Fruit fly (Drosophila melanogaster) whole organism, adult: Measurements from ENCODE around the gene CG3345.
A peak's percentile ranks its signal among the peaks of the same experiment; 100 is the strongest.

Experiments
- CG11617 ChIP-seq: fragments of 200-800 bp; sonication (Bioruptor generic); optimal IDR thresholded peaks from 2 replicates; lab custom pipeline; 2017; ENCODE audit warnings: mild to moderate bottlenecking, missing biosample characterization, missing genetic modification reagents, missing genetic modification characterization
- CG12768 ChIP-seq: fragments of 200-800 bp; sonication (Bioruptor generic); optimal IDR thresholded peaks from 2 replicates; lab custom pipeline; 2017; ENCODE audit warnings: missing biosample characterization, missing genetic modification characterization, mild to moderate bottlenecking, moderate library complexity, missing genetic modification reagents
- CG14711 ChIP-seq: fragments of 200-800 bp; sonication (Bioruptor generic); optimal IDR thresholded peaks from 2 replicates; lab custom pipeline; 2018; ENCODE audit warnings: missing biosample characterization, mild to moderate bottlenecking, missing genetic modification characterization, moderate library complexity
- CG1620 ChIP-seq: fragments of 200-800 bp; sonication (Bioruptor generic); optimal IDR thresholded peaks from 2 replicates; lab custom pipeline; 2016; ENCODE audit warnings: missing biosample characterization, missing genetic modification characterization
- CG33017 ChIP-seq: fragments of 200-800 bp; sonication (Bioruptor generic); optimal IDR thresholded peaks from 2 replicates; lab custom pipeline; 2018; ENCODE audit warnings: missing biosample characterization, mild to moderate bottlenecking, missing genetic modification characterization, moderate library complexity
- CG5204 ChIP-seq: fragments of 200-800 bp; sonication (Bioruptor generic); optimal IDR thresholded peaks from 2 replicates; lab custom pipeline; 2016; ENCODE audit warnings: missing biosample characterization, missing genetic modification characterization
- CG7045 ChIP-seq: fragments of 200-800 bp; sonication (Bioruptor generic); optimal IDR thresholded peaks from 2 replicates; lab custom pipeline; 2017; ENCODE audit warnings: missing biosample characterization, mild to moderate bottlenecking, missing genetic modification characterization
- CG7101 ChIP-seq: fragments of 200-800 bp; sonication (Bioruptor generic); optimal IDR thresholded peaks from 2 replicates; lab custom pipeline; 2018; ENCODE audit warnings: missing biosample characterization, mild to moderate bottlenecking, missing genetic modification characterization, moderate library complexity
- Clk ChIP-seq: fragments of 200-800 bp; sonication (Bioruptor generic); optimal IDR thresholded peaks from 2 replicates; lab custom pipeline; 2017; ENCODE audit warnings: missing biosample characterization, missing genetic modification characterization
- Crg-1 ChIP-seq: fragments of 200-800 bp; sonication (Bioruptor generic); optimal IDR thresholded peaks from 2 replicates; lab custom pipeline; 2016; ENCODE audit warnings: missing biosample characterization, missing genetic modification characterization
- Hr96 ChIP-seq: fragments of 200-800 bp; sonication (Bioruptor generic); optimal IDR thresholded peaks from 2 replicates; lab custom pipeline; 2016; ENCODE audit warnings: missing biosample characterization, missing genetic modification characterization
- Mnt ChIP-seq: fragments of 200-800 bp; sonication (Bioruptor generic); optimal IDR thresholded peaks from 2 replicates; lab custom pipeline; 2016; ENCODE audit warnings: missing biosample characterization, mild to moderate bottlenecking, missing genetic modification characterization
- bab1 ChIP-seq: fragments of 200-800 bp; sonication (Bioruptor generic); optimal IDR thresholded peaks from 3 replicates; lab custom pipeline; 2019; ENCODE audit warnings: missing biosample characterization, mild to moderate bottlenecking, missing genetic modification characterization, moderate library complexity
- cic ChIP-seq: fragments of 200-800 bp; sonication (Bioruptor generic); optimal IDR thresholded peaks from 2 replicates; lab custom pipeline; 2017; ENCODE audit warnings: missing biosample characterization, mild to moderate bottlenecking, missing genetic modification characterization, moderate library complexity
- cnc ChIP-seq, 2 experiments: fragments of >200 bp; optimal IDR thresholded peaks; 2 replicates each; lab custom pipeline; 2017
- kay ChIP-seq: fragments of 200-800 bp; sonication (Bioruptor generic); peaks from one replicate; lab custom pipeline; 2016; ENCODE audit warnings: missing biosample characterization, missing genetic modification characterization, borderline replicate concordance
- ovo ChIP-seq: fragments of 200-800 bp; sonication (Bioruptor generic); optimal IDR thresholded peaks from 2 replicates; lab custom pipeline; 2016; ENCODE audit warnings: missing biosample characterization, missing genetic modification characterization
- pad ChIP-seq: fragments of 200-800 bp; sonication (Bioruptor generic); optimal IDR thresholded peaks from 3 replicates; lab custom pipeline; 2017; ENCODE audit warnings: missing biosample characterization, missing genetic modification characterization, mild to moderate bottlenecking, moderate library complexity, missing genetic modification reagents
- tj ChIP-seq: fragments of 200-800 bp; sonication (Bioruptor generic); optimal IDR thresholded peaks from 3 replicates; lab custom pipeline; 2017; ENCODE audit warnings: missing biosample characterization, mild to moderate bottlenecking, missing genetic modification characterization, moderate library complexity
- toe ChIP-seq: fragments of 200-800 bp; sonication (Bioruptor generic); optimal IDR thresholded peaks from 2 replicates; lab custom pipeline; 2016; ENCODE audit warnings: missing biosample characterization, missing genetic modification characterization

Gene CG3345

dm6 chr2L:223351-223750 is 45.5 kb upstream of the CG3345 start:
- TF ChIP-seq CG11617 (GFP tag; lab: Kevin White, UChicago) (peak; percentile 48), CG12768 (no peak), CG5204 (GFP tag; lab: Kevin White, UChicago) (no peak), CG7101 (peak; percentile 56), Hr96 (GFP tag; lab: Kevin White, UChicago) (peak; percentile 34), Mnt (GFP tag; lab: Kevin White, UChicago) (no peak), kay (GFP tag; lab: Kevin White, UChicago) (no peak), pad (no peak), bab1 (peak; percentile 22), Crg-1 (GFP tag; lab: Kevin White, UChicago) (no peak), ovo (GFP tag; lab: Kevin White, UChicago) (no peak), tj (GFP tag; lab: Kevin White, UChicago) (no peak), CG1620 (GFP tag; lab: Kevin White, UChicago) (peak; percentile 22), cnc (optimal IDR thresholded peaks at IDR 0.05; lab: Kevin White, UChicago) (no peak), CG7045 (peak; percentile 46), toe (peak; percentile 14), CG14711 (tag; lab: Kevin White, UChicago) (peak; percentile 54), Clk (no peak), CG33017 (tag; lab: Kevin White, UChicago) (peak; percentile 71), cic (GFP tag; lab: Kevin White, UChicago) (no peak)

- TF ChIP-seq CG33017 (tag; lab: Kevin White, UChicago) (no peak), pad (no peak), CG12768 (no peak), kay (GFP tag; lab: Kevin White, UChicago) (no peak), toe (no peak), Clk (no peak), CG7045 (no peak), bab1 (no peak), tj (GFP tag; lab: Kevin White, UChicago) (no peak)
Measured at dm6 chr2L:223867-224598, 44.9 kb upstream of the CG3345 start.

dm6 chr2L:224599-225385 is 44.1 kb upstream of the CG3345 start:
- peak; percentile 8 for TF ChIP-seq CG5204 (GFP tag; lab: Kevin White, UChicago)
- no peak for TF ChIP-seq pad
- peak; percentile 13 for TF ChIP-seq CG12768

- TF ChIP-seq Crg-1 (GFP tag; lab: Kevin White, UChicago) (no peak), cic (GFP tag; lab: Kevin White, UChicago) (no peak), CG5204 (GFP tag; lab: Kevin White, UChicago) (no peak), CG1620 (GFP tag; lab: Kevin White, UChicago) (no peak), Mnt (GFP tag; lab: Kevin White, UChicago) (no peak), Clk (no peak), CG14711 (tag; lab: Kevin White, UChicago) (no peak), CG7045 (no peak), tj (GFP tag; lab: Kevin White, UChicago) (no peak), kay (GFP tag; lab: Kevin White, UChicago) (no peak), CG33017 (tag; lab: Kevin White, UChicago) (no peak)
Measured at dm6 chr2L:225386-225682, 43.6 kb upstream of the CG3345 start.

- TF ChIP-seq Crg-1 (GFP tag; lab: Kevin White, UChicago) = no peak
- TF ChIP-seq ovo (GFP tag; lab: Kevin White, UChicago) = no peak
- no peak for TF ChIP-seq CG12768
- TF ChIP-seq Clk = no peak
- TF ChIP-seq CG1620 (GFP tag; lab: Kevin White, UChicago) = no peak
- no peak for TF ChIP-seq CG5204 (GFP tag; lab: Kevin White, UChicago)
- TF ChIP-seq CG7045 = no peak
- no peak for TF ChIP-seq cnc (optimal IDR thresholded peaks at IDR 0.05; lab: Kevin White, UChicago)
- no peak for TF ChIP-seq CG14711 (tag; lab: Kevin White, UChicago)
- TF ChIP-seq kay (GFP tag; lab: Kevin White, UChicago) = no peak
Measured at dm6 chr2L:228246-228645, 40.6 kb upstream of the CG3345 start.

- TF ChIP-seq Crg-1 (GFP tag; lab: Kevin White, UChicago) (no peak), CG33017 (tag; lab: Kevin White, UChicago) (no peak), CG11617 (GFP tag; lab: Kevin White, UChicago) (no peak), ovo (GFP tag; lab: Kevin White, UChicago) (no peak), toe (no peak), tj (GFP tag; lab: Kevin White, UChicago) (no peak), CG7045 (no peak), cic (GFP tag; lab: Kevin White, UChicago) (no peak), Clk (no peak), CG1620 (GFP tag; lab: Kevin White, UChicago) (no peak)
Measured at dm6 chr2L:232187-232586, 36.7 kb upstream of the CG3345 start, which contains the start of gene CG13693. Gene CG13693, plus strand, starts transcription at chr2L:232487.
